Worm (Caenorhabditis elegans): ENCODE measurements around the gene M162.5.

M162.5 gene

ce11 chrV:19728731-19729130 lies 32.1 kb upstream of the M162.5 start, which contains the start of gene Y116F11A.3:
Gene Y116F11A.3 (plus strand): TSS chrV:19729031.
- TF ChIP-seq Y55F3AM.14 (GFP tag; optimal IDR thresholded peaks at IDR 0.05), result no peak
- TF ChIP-seq nhr-77 (tag; optimal IDR thresholded peaks at IDR 0.05), result no peak
- no peak for TF ChIP-seq ama-1 (optimal IDR thresholded peaks at IDR 0.05)
- TF ChIP-seq mbf-1 (tag; optimal IDR thresholded peaks at IDR 0.05), result no peak
- TF ChIP-seq nhr-129 (tag; optimal IDR thresholded peaks at IDR 0.05), result no peak
- TF ChIP-seq ceh-82 (tag; optimal IDR thresholded peaks at IDR 0.05), result no peak
- no peak for TF ChIP-seq sma-9 (GFP tag; optimal IDR thresholded peaks at IDR 0.05)
- TF ChIP-seq sma-9 (tag; optimal IDR thresholded peaks at IDR 0.05), result no peak

- TF ChIP-seq ZK546.5 (tag; optimal IDR thresholded peaks at IDR 0.05) (no peak), sem-4 (tag; optimal IDR thresholded peaks at IDR 0.05) (no peak), ama-1 (optimal IDR thresholded peaks at IDR 0.05) (no peak), unc-39 (tag; optimal IDR thresholded peaks at IDR 0.05) (no peak), lsy-2 (tag; optimal IDR thresholded peaks at IDR 0.05) (no peak), elt-1 (tag; optimal IDR thresholded peaks at IDR 0.05) (no peak)
These were observed 30.6 kb upstream of the M162.5 start, which contains the start of gene Y116F11A.1 for ce11 chrV:19730280-19730679. Gene Y116F11A.1 (plus strand): TSS chrV:19730580.

DNA sequence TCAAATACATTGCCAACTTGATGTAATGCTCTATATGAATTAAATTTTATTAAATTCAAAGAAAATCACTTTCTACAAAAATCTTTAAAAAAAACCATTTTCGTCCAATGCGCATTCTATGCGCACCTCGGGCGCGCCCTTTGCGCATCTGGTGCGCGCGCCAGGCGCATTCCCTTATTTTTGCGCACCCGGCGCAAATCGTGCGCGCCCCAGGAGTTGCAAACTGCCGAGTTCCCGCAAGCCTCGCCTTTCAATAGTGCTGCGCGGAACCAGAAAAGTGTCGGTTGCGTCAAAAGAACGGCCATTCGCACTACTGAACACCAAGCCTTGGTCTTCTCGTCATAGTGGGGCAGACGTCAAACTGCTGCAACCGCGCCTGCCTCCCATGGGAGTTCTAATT lies 27.1 kb upstream of the M162.5 start:
- no peak for TF ChIP-seq C34F6.9 (tag; optimal IDR thresholded peaks at IDR 0.05)
- TF ChIP-seq sma-3 (GFP tag; optimal IDR thresholded peaks at IDR 0.05), result no peak
- no peak for TF ChIP-seq ztf-1 (GFP tag; conservative IDR thresholded peaks at IDR 0.05)
- TF ChIP-seq fos-1 (tag; optimal IDR thresholded peaks at IDR 0.05), result no peak
- no peak for TF ChIP-seq nhr-21 (tag; optimal IDR thresholded peaks at IDR 0.05)
- TF ChIP-seq lin-39 (tag; optimal IDR thresholded peaks at IDR 0.05), result no peak

ce11 chrV:19737458-19737857 lies 23.4 kb upstream of the M162.5 start, which contains the start of gene W04E12.7:
Gene W04E12.7 (minus strand): TSS chrV:19737558.
- TF ChIP-seq nhr-23 (tag; optimal IDR thresholded peaks at IDR 0.05) (no peak), nhr-77 (tag; optimal IDR thresholded peaks at IDR 0.05) (no peak), snpc-4 (tag; optimal IDR thresholded peaks at IDR 0.05) (no peak), fos-1 (tag; optimal IDR thresholded peaks at IDR 0.05) (no peak), sma-9 (GFP tag; optimal IDR thresholded peaks at IDR 0.05) (no peak), sma-9 (tag; optimal IDR thresholded peaks at IDR 0.05) (no peak), ZK546.5 (tag; optimal IDR thresholded peaks at IDR 0.05) (no peak), nhr-237 (tag; optimal IDR thresholded peaks at IDR 0.05) (no peak), lin-13 (GFP tag; optimal IDR thresholded peaks at IDR 0.05) (no peak), nhr-129 (tag; optimal IDR thresholded peaks at IDR 0.05) (no peak), lin-39 (tag; optimal IDR thresholded peaks at IDR 0.05) (no peak), lsy-2 (tag; optimal IDR thresholded peaks at IDR 0.05) (no peak), unc-55 (GFP tag; optimal IDR thresholded peaks at IDR 0.05) (no peak), egl-27 (tag; optimal IDR thresholded peaks at IDR 0.05) (no peak), lin-11 (tag; optimal IDR thresholded peaks at IDR 0.05) (no peak), nhr-6 (tag; optimal IDR thresholded peaks at IDR 0.05) (no peak)

DNA sequence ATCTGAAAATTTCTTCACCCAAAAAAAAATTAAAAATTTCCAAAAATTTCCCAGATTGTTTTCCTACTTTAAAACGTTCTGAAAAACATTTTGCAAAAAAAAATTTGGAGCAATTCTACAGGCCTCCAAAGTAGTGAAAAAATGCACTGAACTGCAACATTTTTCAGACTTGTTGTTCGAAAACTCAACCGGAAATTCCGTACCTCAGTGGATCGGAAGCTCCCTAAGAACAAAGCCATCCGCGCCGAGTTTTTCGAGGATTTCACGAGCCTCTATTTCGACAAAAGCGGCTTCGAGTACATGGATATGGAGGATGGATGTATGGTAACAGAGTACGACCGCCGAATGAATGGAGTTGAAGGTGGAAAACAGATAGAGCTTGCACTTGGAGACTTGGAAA lies 22.7 kb upstream of the M162.5 start, which contains the start of gene fbxa-131:
Gene fbxa-131 (plus strand): TSS at position 301 of the 400 bp plus-strand sequence.
- TF ChIP-seq ama-1 (optimal IDR thresholded peaks at IDR 0.05) (no peak), C34F6.9 (tag; optimal IDR thresholded peaks at IDR 0.05) (no peak), sem-4 (tag; optimal IDR thresholded peaks at IDR 0.05) (no peak), unc-55 (GFP tag; optimal IDR thresholded peaks at IDR 0.05) (no peak), ztf-11 (tag; optimal IDR thresholded peaks at IDR 0.05) (no peak), nhr-129 (tag; optimal IDR thresholded peaks at IDR 0.05) (no peak), mbf-1 (tag; optimal IDR thresholded peaks at IDR 0.05) (no peak), lin-13 (GFP tag; optimal IDR thresholded peaks at IDR 0.05) (no peak)

- TF ChIP-seq mab-5 (tag; optimal IDR thresholded peaks at IDR 0.05) (no peak), nhr-23 (tag; optimal IDR thresholded peaks at IDR 0.05) (no peak), ZK546.5 (tag; optimal IDR thresholded peaks at IDR 0.05) (no peak), ama-1 (optimal IDR thresholded peaks at IDR 0.05) (no peak), F13H6.1 (tag; optimal IDR thresholded peaks at IDR 0.05) (no peak), elt-1 (tag; optimal IDR thresholded peaks at IDR 0.05) (no peak), alr-1 (tag; optimal IDR thresholded peaks at IDR 0.05) (no peak), nhr-12 (tag; optimal IDR thresholded peaks at IDR 0.05) (no peak)
These were observed 19.8 kb upstream of the M162.5 start, which contains the start of gene W04E12.2 for ce11 chrV:19741034-19741433. Gene W04E12.2 (minus strand): TSS chrV:19741134.

All from whole organism, L2 larva.